Fruit fly (Drosophila melanogaster) Kc167 (cell line): Measurements from ENCODE around the gene Hsc70-3.

Source experiments
- Myc ChIP-seq: fragments of >200 bp; optimal IDR thresholded peaks from 2 replicates; lab custom pipeline; 2017; ENCODE audit warnings: missing external identifiers
- Sin3A ChIP-seq: fragments of >200 bp; optimal IDR thresholded peaks from 2 replicates; lab custom pipeline; 2018; ENCODE audit warnings: missing external identifiers
- h ChIP-seq: fragments of >200 bp; optimal IDR thresholded peaks from 3 replicates; lab custom pipeline; 2018; ENCODE audit warnings: missing external identifiers
- insv ChIP-seq: fragments of >200 bp; optimal IDR thresholded peaks from 3 replicates; lab custom pipeline; 2018; ENCODE audit warnings: missing external identifiers
- psq ChIP-seq: fragments of >200 bp; optimal IDR thresholded peaks from 2 replicates; lab custom pipeline; 2017; ENCODE audit warnings: missing external identifiers
- ttk ChIP-seq: sonication (Bioruptor generic); optimal IDR thresholded peaks from 2 replicates; lab custom pipeline; 2017; ENCODE audit warnings: missing external identifiers

Hsc70-3 gene

DNA sequence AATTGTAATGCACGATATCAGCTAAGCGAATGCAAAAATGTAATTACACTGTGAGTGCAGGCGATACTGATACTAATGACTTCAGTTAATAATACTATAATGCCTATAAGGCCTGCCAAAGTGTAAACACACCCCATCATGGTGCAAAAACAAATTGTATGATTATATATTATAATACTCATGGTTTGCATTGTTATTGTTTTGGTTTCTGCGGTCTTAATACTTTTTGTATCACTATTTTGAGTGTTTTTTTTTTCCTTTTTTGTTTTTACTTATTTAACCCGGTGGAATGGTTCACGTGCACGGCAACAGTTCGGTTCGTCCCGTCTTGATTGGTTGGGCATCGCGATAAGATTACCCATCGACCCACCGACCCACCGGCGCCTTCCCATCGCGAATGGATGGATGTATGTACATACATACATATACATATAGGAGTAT lies 6.8 kb upstream of the Hsc70-3 start:
- TF ChIP-seq Myc (lab: Kevin White, UChicago) (no peak), h (lab: Kevin White, UChicago) (no peak), insv (no peak), Sin3A (lab: Kevin White, UChicago) (no peak), psq (lab: Kevin White, UChicago) (no peak), ttk (no peak)

DNA sequence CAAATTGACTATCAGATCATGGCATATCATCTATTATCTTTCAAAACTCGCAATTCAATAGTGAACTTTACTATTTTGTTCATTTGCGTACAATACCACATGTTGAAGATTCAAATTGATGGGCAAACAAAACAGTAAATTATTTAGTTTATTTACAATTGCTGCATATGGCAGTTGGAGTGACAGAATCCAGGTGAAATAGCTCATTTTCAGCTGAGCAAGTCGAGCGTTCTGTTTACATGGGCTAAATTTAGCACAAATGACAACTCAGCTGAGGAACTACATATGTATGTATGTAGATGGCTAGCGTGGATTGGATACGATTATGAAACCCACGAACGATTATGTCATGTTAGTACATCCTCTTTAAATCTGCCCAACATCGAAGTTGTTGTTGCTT lies 5.9 kb upstream of the Hsc70-3 start:
- no peak for TF ChIP-seq ttk
- no peak for TF ChIP-seq Sin3A (lab: Kevin White, UChicago)
- TF ChIP-seq Myc (lab: Kevin White, UChicago) = no peak
- TF ChIP-seq insv = no peak
- no peak for TF ChIP-seq h (lab: Kevin White, UChicago)
- no peak for TF ChIP-seq psq (lab: Kevin White, UChicago)

DNA sequence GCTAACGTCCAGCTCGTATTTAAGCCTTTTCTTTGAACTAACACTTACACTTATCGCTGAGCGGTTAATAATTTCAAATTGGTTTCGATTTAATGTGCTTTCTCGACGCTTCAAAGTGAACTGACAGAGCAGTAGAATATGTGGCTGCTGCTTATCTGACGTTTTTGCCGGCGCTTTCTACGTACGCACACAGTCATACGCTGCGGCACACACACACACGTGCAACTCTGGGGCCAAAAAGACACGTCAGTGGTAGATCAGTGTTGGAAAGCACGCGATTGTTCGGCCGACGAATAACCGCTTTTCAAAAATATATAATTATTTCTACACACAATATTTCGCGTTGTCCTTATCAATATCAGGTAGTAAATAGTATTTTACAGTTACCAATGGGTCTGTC lies 721 bp downstream of the Hsc70-3 start:
- TF ChIP-seq insv (no peak), Sin3A (lab: Kevin White, UChicago) (no peak), Myc (lab: Kevin White, UChicago) (no peak), ttk (no peak), h (lab: Kevin White, UChicago) (no peak), psq (lab: Kevin White, UChicago) (no peak)

DNA sequence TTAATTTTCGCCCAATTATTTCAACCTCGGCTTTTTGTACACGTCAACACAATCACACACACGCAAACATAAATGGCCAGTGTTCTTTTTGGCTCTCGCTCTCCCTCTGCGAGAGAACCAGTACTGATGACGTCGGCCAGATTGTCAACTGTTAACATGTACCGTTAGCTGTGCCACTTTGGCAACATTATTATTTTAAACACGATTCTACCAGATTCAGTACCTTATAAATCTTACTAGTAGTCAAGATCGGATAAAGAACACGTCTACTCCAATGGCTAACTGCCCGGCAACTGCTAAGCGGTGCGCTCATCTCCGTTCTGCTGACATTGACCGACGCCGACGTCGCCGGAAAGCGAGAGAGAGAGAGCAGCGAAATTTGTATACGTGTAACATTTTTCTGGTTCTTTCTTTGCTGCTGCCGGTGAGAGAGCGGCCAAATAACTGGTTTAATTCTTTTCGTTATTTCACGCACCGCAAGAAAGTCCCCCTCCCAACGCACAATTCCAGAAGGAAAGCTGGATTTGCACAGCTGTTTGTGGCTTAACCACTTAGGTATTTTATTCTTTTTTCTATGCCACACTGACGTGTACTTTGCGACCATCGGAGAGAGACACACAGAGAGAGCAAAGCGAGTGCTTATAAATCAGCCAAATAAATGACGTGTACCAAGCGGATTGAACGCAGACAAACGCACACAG lies 1.7 kb downstream of the Hsc70-3 start:
- TF ChIP-seq Myc (lab: Kevin White, UChicago) (no peak), ttk (no peak), Sin3A (lab: Kevin White, UChicago) (no peak)

DNA sequence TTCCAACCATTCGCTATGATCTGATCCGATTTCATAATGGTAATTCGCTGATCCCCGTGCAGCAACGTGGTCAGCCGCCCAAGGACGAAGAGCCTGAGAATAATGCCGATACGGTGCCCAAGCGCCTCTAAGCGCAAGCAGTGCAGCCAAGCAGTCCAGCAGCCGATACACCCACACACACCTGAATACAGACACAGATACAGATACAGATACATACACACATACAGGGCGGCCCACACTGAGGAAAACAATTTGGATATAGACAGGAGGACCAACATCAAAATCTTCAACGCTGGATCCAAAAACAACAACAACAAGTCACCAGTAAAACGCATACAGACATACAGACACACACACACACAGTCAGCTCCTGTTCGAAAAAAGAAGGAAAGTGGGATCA lies 7.0 kb downstream of the Hsc70-3 start:
- TF ChIP-seq insv (no peak), psq (lab: Kevin White, UChicago) (no peak), Myc (lab: Kevin White, UChicago) (no peak), Sin3A (lab: Kevin White, UChicago) (no peak), h (lab: Kevin White, UChicago) (no peak), ttk (no peak)

DNA sequence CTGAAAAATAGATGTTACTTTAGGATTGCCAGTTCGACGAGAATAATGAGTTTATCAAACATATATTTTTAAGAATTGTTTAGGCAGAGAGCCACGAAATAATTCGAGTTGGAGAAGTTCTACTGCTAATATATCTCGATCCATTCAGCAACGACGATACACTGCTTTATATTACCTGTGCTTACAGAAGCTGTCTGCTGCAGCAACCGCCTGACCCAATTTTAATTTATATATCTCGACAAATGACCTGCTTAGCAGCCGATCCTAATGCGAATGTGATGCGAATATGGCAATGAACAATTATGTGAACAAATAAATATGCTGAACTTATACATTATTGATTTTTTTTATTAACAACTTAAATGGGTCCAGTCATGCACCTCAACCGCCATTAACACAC lies 8.4 kb downstream of the Hsc70-3 start:
- TF ChIP-seq h (lab: Kevin White, UChicago) (no peak), insv (no peak), Myc (lab: Kevin White, UChicago) (no peak), Sin3A (lab: Kevin White, UChicago) (no peak)

DNA sequence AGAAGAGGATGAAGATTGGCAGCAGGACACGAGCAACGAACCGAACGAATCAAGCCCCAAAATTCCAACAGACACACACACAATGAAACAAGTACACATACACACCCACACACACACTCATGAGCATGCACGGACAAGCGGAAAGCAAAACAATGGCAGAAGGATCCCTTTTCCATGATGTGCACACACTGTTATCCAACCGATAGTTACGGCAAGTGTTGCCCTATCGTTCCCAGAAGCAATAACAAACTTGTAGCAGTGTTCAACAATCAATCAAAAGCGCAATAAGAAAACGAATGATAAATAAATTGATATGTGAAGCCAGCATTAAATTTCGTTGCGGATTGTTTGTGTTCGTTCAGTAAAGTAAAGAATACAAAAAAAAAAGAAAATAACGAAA lies 10.0 kb downstream of the Hsc70-3 start:
- TF ChIP-seq insv (no peak), ttk (no peak), Myc (lab: Kevin White, UChicago) (no peak)

DNA sequence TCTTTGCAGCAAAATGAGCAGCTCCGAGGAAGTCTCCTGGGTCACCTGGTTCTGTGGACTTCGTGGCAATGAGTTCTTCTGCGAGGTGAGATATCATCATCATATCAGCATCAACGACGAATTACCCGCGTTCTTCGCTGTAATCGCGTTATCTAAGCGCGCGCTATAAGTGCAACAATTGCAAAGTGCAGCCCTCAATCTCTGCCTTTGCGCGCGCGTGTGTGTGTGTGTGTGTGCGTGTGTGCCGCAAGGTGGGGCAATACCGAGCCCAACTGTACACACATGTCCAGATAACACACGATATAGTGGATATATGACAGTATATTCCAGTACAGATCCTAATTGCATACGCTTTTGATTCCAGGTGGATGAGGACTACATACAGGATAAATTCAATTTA lies 13.5 kb downstream of the Hsc70-3 start:
- TF ChIP-seq psq (lab: Kevin White, UChicago) (no peak), Myc (lab: Kevin White, UChicago) (no peak), h (lab: Kevin White, UChicago) (no peak), ttk (no peak), insv (no peak), Sin3A (lab: Kevin White, UChicago) (no peak)

DNA sequence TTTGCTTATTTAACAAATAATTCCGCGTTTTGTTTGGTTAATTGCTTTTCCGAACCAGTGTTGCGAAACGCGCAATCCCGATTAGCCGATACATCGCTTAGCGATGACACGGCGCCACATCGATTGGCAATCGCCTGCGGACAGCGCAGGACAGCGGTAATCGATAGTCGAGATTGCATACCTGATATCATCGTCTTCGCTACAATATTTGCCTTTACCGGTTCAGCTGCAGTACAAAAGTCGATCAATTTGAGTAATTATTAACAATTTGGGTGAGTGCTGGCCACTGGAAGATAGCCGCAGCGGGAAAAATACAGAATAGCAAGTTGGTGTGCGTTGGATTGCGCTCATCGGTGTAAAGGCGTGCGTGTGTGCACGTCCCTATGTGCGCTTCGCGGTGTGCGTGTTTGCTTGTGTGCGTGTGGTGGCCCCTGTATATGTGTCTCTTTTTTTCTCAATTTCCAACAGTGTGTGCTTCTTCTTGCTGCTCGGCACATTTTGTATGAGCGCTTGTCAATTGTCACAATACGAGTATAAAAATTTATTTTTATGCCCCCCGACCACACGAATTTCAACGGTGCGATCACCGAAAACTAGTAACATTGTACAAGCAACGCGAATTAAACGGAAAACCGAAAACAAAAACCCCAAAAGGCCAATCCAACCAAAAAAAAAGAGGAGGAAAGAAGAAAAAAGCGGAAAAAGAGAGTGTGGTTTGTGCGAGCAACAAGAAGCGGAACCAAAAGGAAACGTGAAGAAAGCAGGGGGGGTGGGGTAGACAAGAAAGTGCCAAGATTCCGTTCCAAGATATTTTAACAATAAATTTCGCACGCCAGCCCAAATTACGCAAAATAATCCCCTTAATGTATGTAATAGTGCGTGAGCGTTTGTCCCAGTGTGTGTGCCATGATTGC lies 14.2 kb downstream of the Hsc70-3 start, which contains the start of gene CkIIbeta:
TSS of gene CkIIbeta (plus strand) at position 119 of the 914 bp plus-strand sequence.
- TF ChIP-seq Myc (lab: Kevin White, UChicago) = no peak
- no peak for TF ChIP-seq psq (lab: Kevin White, UChicago)

DNA sequence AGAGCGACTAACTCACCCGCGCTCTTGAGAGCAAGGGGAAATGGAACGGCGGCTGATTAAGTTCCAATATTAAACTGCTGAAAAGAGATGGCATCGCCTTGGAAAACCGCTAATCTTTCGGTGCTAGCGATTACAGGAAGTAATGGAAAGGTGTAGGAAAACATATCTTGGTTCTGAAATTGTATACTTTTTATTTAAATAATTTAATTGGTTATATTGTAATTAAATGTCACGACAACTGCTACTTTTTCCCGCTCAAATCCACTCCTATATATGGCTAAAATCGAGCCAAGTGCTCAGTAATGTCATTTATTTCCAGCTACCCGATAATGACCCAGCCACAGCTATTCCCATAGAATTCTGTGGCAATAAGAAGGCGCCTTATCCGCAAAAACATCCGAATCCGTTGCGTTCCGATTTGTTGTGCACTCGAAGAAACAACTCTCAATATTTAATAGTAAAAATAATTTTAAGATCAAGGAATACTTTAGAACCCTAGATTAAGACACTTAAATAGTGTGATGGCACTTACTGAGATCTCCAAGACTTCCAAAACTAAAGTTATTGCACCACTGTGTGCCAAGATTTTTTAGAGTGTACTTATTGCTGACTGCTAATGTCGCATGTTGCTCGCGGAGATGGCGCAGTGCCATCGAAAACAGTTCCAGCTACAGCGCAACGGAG lies 18.6 kb downstream of the Hsc70-3 start:
- TF ChIP-seq Myc (lab: Kevin White, UChicago) (no peak), ttk (no peak)

DNA sequence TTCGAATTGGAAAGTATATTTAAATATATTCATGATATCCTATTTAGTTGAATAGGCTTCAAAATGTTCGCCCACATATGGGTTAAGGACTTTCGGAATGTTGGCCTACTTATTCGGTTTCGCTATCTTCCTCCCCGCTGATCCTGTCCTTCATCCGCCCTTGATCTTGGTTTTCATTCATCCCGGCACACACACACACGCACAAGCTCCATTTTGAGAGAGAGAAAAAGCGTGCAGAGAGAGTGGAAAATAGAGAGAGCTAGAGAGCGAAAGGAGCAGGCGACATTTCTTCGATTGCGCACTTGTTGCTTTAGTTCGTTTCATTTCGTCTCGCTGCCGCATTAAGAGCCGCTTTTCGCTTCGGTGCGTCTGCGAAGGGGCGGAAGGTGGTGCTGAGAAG lies 19.8 kb downstream of the Hsc70-3 start, which contains the start of gene Karl:
TSS of gene Karl (plus strand) at position 301 of the 400 bp plus-strand sequence.
- TF ChIP-seq h (lab: Kevin White, UChicago) (no peak), psq (lab: Kevin White, UChicago) (no peak), ttk (no peak), insv (no peak), Sin3A (lab: Kevin White, UChicago) (no peak), Myc (lab: Kevin White, UChicago) (no peak)

DNA sequence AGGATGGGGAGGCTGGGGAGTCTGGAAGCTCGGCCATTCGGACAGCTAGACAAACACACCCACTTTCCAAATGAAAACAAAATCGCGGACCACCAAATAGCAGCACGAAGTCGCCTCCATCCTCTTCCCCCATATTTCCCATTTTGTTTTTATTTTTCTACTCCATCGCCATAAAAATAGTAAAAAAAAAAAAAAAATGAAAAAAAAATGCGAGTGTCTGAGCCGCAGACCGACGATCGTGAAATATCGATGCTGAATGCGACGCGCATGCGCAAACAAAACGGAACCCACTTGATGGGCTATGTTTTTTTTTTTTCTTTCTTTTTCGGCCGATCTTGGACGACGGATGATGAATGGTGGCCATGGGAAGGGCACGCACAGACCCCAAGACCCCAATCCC lies 21.9 kb downstream of the Hsc70-3 start:
- TF ChIP-seq Sin3A (lab: Kevin White, UChicago) = no peak
- no peak for TF ChIP-seq insv
- no peak for TF ChIP-seq ttk
- no peak for TF ChIP-seq Myc (lab: Kevin White, UChicago)
- TF ChIP-seq psq (lab: Kevin White, UChicago) = no peak
- no peak for TF ChIP-seq h (lab: Kevin White, UChicago)
